Worm (Caenorhabditis elegans): ENCODE data around the gene R13A1.3.

- no peak for TF ChIP-seq sptf-1 (tag; optimal IDR thresholded peaks at IDR 0.05)
- TF ChIP-seq nhr-237 (tag; optimal IDR thresholded peaks at IDR 0.05) = no peak
- no peak for TF ChIP-seq zip-8 (tag; optimal IDR thresholded peaks at IDR 0.05)
- no peak for TF ChIP-seq ztf-11 (tag; optimal IDR thresholded peaks at IDR 0.05)
- TF ChIP-seq unc-120 (tag; optimal IDR thresholded peaks at IDR 0.05; ENCODE audit: poor library complexity, severe bottlenecking) = no peak
- TF ChIP-seq elt-1 (tag; optimal IDR thresholded peaks at IDR 0.05; ENCODE audit: borderline replicate concordance, insufficient read depth) = no peak
- TF ChIP-seq M03D4.4 (tag; optimal IDR thresholded peaks at IDR 0.05) = no peak
- TF ChIP-seq bed-3 (GFP tag; optimal IDR thresholded peaks at IDR 0.05) = no peak
- no peak for TF ChIP-seq lin-13 (tag; optimal IDR thresholded peaks at IDR 0.05)
- TF ChIP-seq mab-5 (tag; optimal IDR thresholded peaks at IDR 0.05) = no peak
- no peak for TF ChIP-seq unc-62 (GFP tag; optimal IDR thresholded peaks at IDR 0.05)
- no peak for TF ChIP-seq nhr-76 (tag; optimal IDR thresholded peaks at IDR 0.05)
Measured at ce11 chrIV:7250158-7250557, 46.4 kb downstream of the R13A1.3 start, which contains the start of gene D2024.18.
